Fruit fly (Drosophila melanogaster): Measurements from ENCODE around the gene CG33630.

- TF ChIP-seq Myc (optimal IDR thresholded peaks at IDR 0.05) = no peak
- TF ChIP-seq Sin3A (optimal IDR thresholded peaks at IDR 0.05) = no peak
- TF ChIP-seq h (optimal IDR thresholded peaks at IDR 0.05) = no peak
- no peak for TF ChIP-seq psq (optimal IDR thresholded peaks at IDR 0.05)
- TF ChIP-seq insv (optimal IDR thresholded peaks at IDR 0.05) = no peak
Observed at dm6 chr3R:10075323-10075788, 12.9 kb downstream of the CG33630 start, which contains the start of gene Alp13.
